Fruit fly (Drosophila melanogaster): ENCODE data around the gene ppk27.

Gene ppk27

DNA sequence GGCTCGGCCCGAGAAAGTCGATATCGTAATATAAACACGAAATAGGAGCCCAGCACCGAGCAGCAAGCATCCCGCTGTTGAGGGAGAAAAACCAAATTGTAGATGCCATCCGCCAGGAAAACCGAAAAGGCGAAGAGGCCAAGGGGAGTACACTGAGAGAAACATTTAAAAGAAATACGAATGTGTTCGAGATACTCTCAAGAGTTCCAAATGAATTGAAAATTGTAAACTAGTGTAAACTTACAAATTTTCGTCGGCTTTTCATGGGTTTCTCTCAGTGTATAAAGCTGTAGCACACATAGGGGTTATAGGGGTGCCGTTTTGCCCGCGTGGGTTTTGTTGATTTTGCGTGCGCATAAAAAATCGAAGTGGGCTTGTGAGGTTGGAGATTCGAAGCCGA lies 47.7 kb upstream of the ppk27 start (continued):
- TF ChIP-seq CG6175 (GFP tag; IDR thresholded peaks at IDR 0.05) (peak; percentile 33; the same call in 1 of the 3 replicates), CG16813 (GFP tag; IDR thresholded peaks at IDR 0.05; ENCODE audit: partially characterized antibody) (no peak), CG17912 (GFP tag; optimal IDR thresholded peaks at IDR 0.05) (no peak), emc (GFP tag; optimal IDR thresholded peaks at IDR 0.05) (peak; percentile 40), Asciz (GFP tag; optimal IDR thresholded peaks at IDR 0.05) (no peak), CG33557 (GFP tag; optimal IDR thresholded peaks at IDR 0.05) (no peak), Ets65A (GFP tag) (peak; percentile 94), MESR4 (GFP tag; optimal IDR thresholded peaks at IDR 0.05) (no peak), Meics (GFP tag; optimal IDR thresholded peaks at IDR 0.05) (peak; percentile 78), hkb (optimal IDR thresholded peaks at IDR 0.05) (no peak), hkb (GFP tag; IDR thresholded peaks at IDR 0.05) (peak; percentile 87), PHDP (tag; optimal IDR thresholded peaks at IDR 0.05) (peak; percentile 84), pita (GFP tag; optimal IDR thresholded peaks at IDR 0.05) (no peak), schlank (tag; optimal IDR thresholded peaks at IDR 0.05) (peak; percentile 76), CG43689 (GFP tag; IDR thresholded peaks at IDR 0.05) (peak; percentile 47; the same call in 1 of the 2 replicates), pb (GFP tag; optimal IDR thresholded peaks at IDR 0.05) (peak; percentile 56), CG31224 (GFP tag; IDR thresholded peaks at IDR 0.05) (peak; percentile 85), CG3281 (GFP tag; optimal IDR thresholded peaks at IDR 0.05) (peak; percentile 56), ci (GFP tag; IDR thresholded peaks at IDR 0.05) (peak; percentile 90), Atf6 (GFP tag; IDR thresholded peaks at IDR 0.05) (peak; percentile 88), ato (GFP tag; IDR thresholded peaks at IDR 0.05; ENCODE audit: partially characterized antibody) (no peak), CG17829 (tag; optimal IDR thresholded peaks at IDR 0.05) (peak; percentile 36), crol (GFP tag; IDR thresholded peaks at IDR 0.05) (peak; percentile 31; the same call in 1 of the 2 replicates), cg (GFP tag; optimal IDR thresholded peaks at IDR 0.05) (no peak), Dp (GFP tag; optimal IDR thresholded peaks at IDR 0.05) (no peak), psq (GFP tag; optimal IDR thresholded peaks at IDR 0.05) (no peak), lmd (GFP tag; IDR thresholded peaks at IDR 0.05) (peak; percentile 81), CG4328 (GFP tag; optimal IDR thresholded peaks at IDR 0.05) (no peak), CG3163 (GFP tag; optimal IDR thresholded peaks at IDR 0.05) (peak; percentile 56), CG2712 (tag; optimal IDR thresholded peaks at IDR 0.05) (peak; percentile 60), Blimp-1 (GFP tag; optimal IDR thresholded peaks at IDR 0.05) (peak; percentile 26), CG4730 (GFP tag; IDR thresholded peaks at IDR 0.05) (peak; percentile 62), en (GFP tag; optimal IDR thresholded peaks at IDR 0.05) (no peak), CG12391 (tag; optimal IDR thresholded peaks at IDR 0.05) (peak; percentile 78), CG2129 (GFP tag; IDR thresholded peaks at IDR 0.05; ENCODE audit: partially characterized antibody) (no peak), CG17186 (GFP tag; optimal IDR thresholded peaks at IDR 0.05) (no peak), CG30403 (GFP tag; optimal IDR thresholded peaks at IDR 0.05) (peak; percentile 73), twi (tag; optimal IDR thresholded peaks at IDR 0.05) (no peak), CG18599 (GFP tag; optimal IDR thresholded peaks at IDR 0.05) (peak; percentile 92), stwl (tag; optimal IDR thresholded peaks at IDR 0.05) (no peak), Doc2 (GFP tag; IDR thresholded peaks at IDR 0.05) (peak; percentile 48; the same call in 1 of the 2 replicates), CG15269 (tag; optimal IDR thresholded peaks at IDR 0.05) (peak; percentile 84), lbe (GFP tag; optimal IDR thresholded peaks at IDR 0.05) (peak; percentile 6), vvl (GFP tag; IDR thresholded peaks at IDR 0.05) (peak; percentile 91), Usf (GFP tag; optimal IDR thresholded peaks at IDR 0.05) (no peak), CG11696 (GFP tag; IDR thresholded peaks at IDR 0.05) (peak; percentile 67), pros (GFP tag; optimal IDR thresholded peaks at IDR 0.05) (no peak), az2 (GFP tag; optimal IDR thresholded peaks at IDR 0.05) (peak; percentile 71), bigmax (GFP tag; optimal IDR thresholded peaks at IDR 0.05) (no peak), D19B (GFP tag; optimal IDR thresholded peaks at IDR 0.05) (peak; percentile 40), CG2199 (GFP tag; IDR thresholded peaks at IDR 0.05) (no peak)
